Fruit fly (Drosophila melanogaster) whole organism, embryonic: ENCODE measurements around the gene Shaw.

Experiments
- Aef1 ChIP-seq: fragments of 200-800 bp; sonication (Bioruptor generic); IDR thresholded peaks from 3 replicates; pipeline ENCODE4 v1.3.6; 2022; ENCODE audit warnings: missing biosample characterization, missing genetic modification characterization
- CG10267 ChIP-seq: fragments of 200-800 bp; sonication (Bioruptor generic); optimal IDR thresholded peaks from 2 replicates; lab custom pipeline; 2018; ENCODE audit warnings: missing biosample characterization, mild to moderate bottlenecking, missing genetic modification characterization, moderate library complexity
- CG11456 ChIP-seq: fragments of 200-800 bp; sonication (Bioruptor generic); IDR thresholded peaks from 3 replicates; pipeline ENCODE4 v1.3.6; 2022; ENCODE audit warnings: missing biosample characterization, missing genetic modification characterization
- CG11504 ChIP-seq: fragments of 200-800 bp; sonication (Bioruptor generic); optimal IDR thresholded peaks from 3 replicates; lab custom pipeline; 2019; ENCODE audit warnings: missing biosample characterization, mild to moderate bottlenecking, missing genetic modification characterization, moderate library complexity
- CG11695 ChIP-seq: fragments of 200-800 bp; sonication (Bioruptor generic); IDR thresholded peaks from 3 replicates; pipeline ENCODE4 v1.3.6; 2022; ENCODE audit warnings: missing biosample characterization, missing genetic modification characterization
- CG13296 ChIP-seq: fragments of 200-800 bp; sonication (Bioruptor generic); optimal IDR thresholded peaks from 3 replicates; lab custom pipeline; 2018; ENCODE audit warnings: missing biosample characterization, mild to moderate bottlenecking, missing genetic modification characterization
- CG13624 ChIP-seq: fragments of 200-800 bp; sonication (Bioruptor generic); optimal IDR thresholded peaks from 2 replicates; lab custom pipeline; 2016; ENCODE audit warnings: missing biosample characterization, missing genetic modification characterization
- CG13894 ChIP-seq: fragments of 200-800 bp; sonication (Bioruptor generic); optimal IDR thresholded peaks from 3 replicates; lab custom pipeline; 2018; ENCODE audit warnings: missing biosample characterization, mild to moderate bottlenecking, missing genetic modification characterization, moderate library complexity
- CG14667 ChIP-seq: fragments of 200-800 bp; sonication (Bioruptor generic); IDR thresholded peaks from 2 replicates; pipeline ENCODE4 v1.3.6; 2022; ENCODE audit warnings: missing biosample characterization, missing genetic modification characterization
- CG15269 ChIP-seq: fragments of 200-800 bp; sonication (Bioruptor generic); optimal IDR thresholded peaks from 2 replicates; lab custom pipeline; 2018; ENCODE audit warnings: missing biosample characterization, mild to moderate bottlenecking, missing genetic modification characterization, moderate library complexity
- CG1602 ChIP-seq: fragments of 200-800 bp; sonication (Bioruptor generic); optimal IDR thresholded peaks from 3 replicates; lab custom pipeline; 2016; ENCODE audit warnings: missing biosample characterization, missing genetic modification characterization
- CG1792 ChIP-seq: fragments of 200-800 bp; sonication (Bioruptor generic); optimal IDR thresholded peaks from 2 replicates; lab custom pipeline; 2016; ENCODE audit warnings: missing biosample characterization, missing genetic modification characterization
- CG18262 ChIP-seq: fragments of 200-800 bp; optimal IDR thresholded peaks from 3 replicates; lab custom pipeline; 2019; ENCODE audit warnings: missing biosample characterization, mild to moderate bottlenecking, missing genetic modification characterization, moderate library complexity
- CG2120 ChIP-seq: fragments of 200-800 bp; sonication (Bioruptor generic); optimal IDR thresholded peaks from 3 replicates; lab custom pipeline; 2016; ENCODE audit warnings: missing biosample characterization, missing genetic modification characterization
- CG34422 ChIP-seq: fragments of 200-800 bp; sonication (Bioruptor generic); IDR thresholded peaks from 3 replicates; pipeline ENCODE4 v1.3.6; 2022; ENCODE audit warnings: missing biosample characterization, missing genetic modification characterization
- CG5180 ChIP-seq: fragments of 200-800 bp; sonication (Bioruptor generic); optimal IDR thresholded peaks from 3 replicates; lab custom pipeline; 2017; ENCODE audit warnings: missing biosample characterization, missing genetic modification characterization, mild to moderate bottlenecking, moderate library complexity, missing genetic modification reagents
- CG6272 ChIP-seq: fragments of 200-800 bp; sonication (Bioruptor generic); IDR thresholded peaks from 2 replicates; pipeline ENCODE4 v1.3.6; 2022; ENCODE audit warnings: missing biosample characterization, missing genetic modification characterization
- CG6813 ChIP-seq: fragments of 200-800 bp; sonication (Bioruptor generic); optimal IDR thresholded peaks from 2 replicates; lab custom pipeline; 2017; ENCODE audit warnings: missing biosample characterization, missing genetic modification characterization, mild to moderate bottlenecking, moderate library complexity, missing genetic modification reagents
- CG7357 ChIP-seq: fragments of 200-800 bp; sonication (Bioruptor generic); IDR thresholded peaks from 3 replicates; pipeline ENCODE4 v1.3.6; 2022; ENCODE audit warnings: missing biosample characterization, missing genetic modification characterization
- CG9727 ChIP-seq: fragments of 200-800 bp; sonication (Bioruptor generic); optimal IDR thresholded peaks from 3 replicates; lab custom pipeline; 2017; ENCODE audit warnings: missing biosample characterization, mild to moderate bottlenecking, missing genetic modification characterization
- D19A ChIP-seq: fragments of 200-800 bp; optimal IDR thresholded peaks from 3 replicates; lab custom pipeline; 2019; ENCODE audit warnings: missing biosample characterization, mild to moderate bottlenecking, missing genetic modification characterization, moderate library complexity
- Gsc ChIP-seq: fragments of 200-800 bp; sonication (Bioruptor generic); IDR thresholded peaks from 2 replicates; pipeline ENCODE4 v1.3.6; 2022; ENCODE audit warnings: missing biosample characterization, missing genetic modification characterization
- H2.0 ChIP-seq: fragments of 200-800 bp; sonication (Bioruptor generic); IDR thresholded peaks from 2 replicates; pipeline ENCODE4 v1.3.6; 2022; ENCODE audit warnings: missing biosample characterization, missing genetic modification characterization
- HHEX ChIP-seq: fragments of 200-800 bp; sonication (Bioruptor generic); optimal IDR thresholded peaks from 3 replicates; lab custom pipeline; 2017; ENCODE audit warnings: missing biosample characterization, mild to moderate bottlenecking, missing genetic modification characterization, missing genetic modification reagents
- MESR4 ChIP-seq: fragments of 200-800 bp; sonication (Bioruptor generic); optimal IDR thresholded peaks from 2 replicates; lab custom pipeline; 2018; ENCODE audit warnings: missing biosample characterization, mild to moderate bottlenecking, missing genetic modification characterization, moderate library complexity
- Oli ChIP-seq: fragments of 200-800 bp; sonication (Bioruptor generic); optimal IDR thresholded peaks from 2 replicates; lab custom pipeline; 2018; ENCODE audit warnings: missing biosample characterization, mild to moderate bottlenecking, missing genetic modification characterization, moderate library complexity
- Ravus ChIP-seq: fragments of 200-800 bp; sonication (Bioruptor generic); IDR thresholded peaks from 2 replicates; pipeline ENCODE4 v1.3.6; 2022; ENCODE audit warnings: missing biosample characterization, missing genetic modification characterization
- Sry-β ChIP-seq: fragments of 200-800 bp; sonication (Bioruptor generic); optimal IDR thresholded peaks from 2 replicates; lab custom pipeline; 2018; ENCODE audit warnings: missing biosample characterization, mild to moderate bottlenecking, missing genetic modification characterization, moderate library complexity
- TFAM ChIP-seq: fragments of 200-800 bp; sonication (Bioruptor generic); optimal IDR thresholded peaks from 2 replicates; lab custom pipeline; 2017; ENCODE audit warnings: missing biosample characterization, missing genetic modification characterization, inconsistent platforms
- Xrp1 ChIP-seq: fragments of 200-800 bp; sonication (Bioruptor generic); IDR thresholded peaks from 2 replicates; pipeline ENCODE4 v1.3.6; 2022; ENCODE audit warnings: missing biosample characterization, missing genetic modification characterization
- YL-1 ChIP-seq: fragments of 200-800 bp; sonication (Bioruptor generic); optimal IDR thresholded peaks from 3 replicates; lab custom pipeline; 2017; ENCODE audit warnings: missing biosample characterization, mild to moderate bottlenecking, missing genetic modification characterization
- ato ChIP-seq: fragments of 200-800 bp; sonication (Bioruptor generic); IDR thresholded peaks from 2 replicates; pipeline ENCODE4 v1.3.6; 2022; ENCODE audit warnings: missing biosample characterization, missing genetic modification characterization; ENCODE audit not compliant: partially characterized antibody
- az2 ChIP-seq: fragments of 200-800 bp; sonication (Bioruptor generic); optimal IDR thresholded peaks from 3 replicates; lab custom pipeline; 2016; ENCODE audit warnings: missing biosample characterization, missing genetic modification characterization
- croc ChIP-seq: fragments of 200-800 bp; sonication (Bioruptor generic); conservative IDR thresholded peaks from 3 replicates; pipeline ENCODE4 v1.3.6; 2022; ENCODE audit warnings: missing biosample characterization, missing genetic modification characterization
- esg ChIP-seq: fragments of 200-800 bp; sonication (Bioruptor generic); conservative IDR thresholded peaks from 2 replicates; pipeline ENCODE4 v1.3.6; 2022; ENCODE audit warnings: missing biosample characterization, missing genetic modification characterization
- lab ChIP-seq: fragments of 200-800 bp; sonication (Bioruptor generic); optimal IDR thresholded peaks from 3 replicates; lab custom pipeline; 2017; ENCODE audit warnings: missing biosample characterization, missing genetic modification characterization, mild to moderate bottlenecking, moderate library complexity, missing genetic modification reagents
- lola ChIP-seq, 3 experiments: fragments of >200 bp in 2 of 3; fragments of 200-800 bp in 1 of 3; sonication (Bioruptor generic) in 1 of 3; optimal IDR thresholded peaks; 2 replicates each; lab custom pipeline; 2017 to 2019; ENCODE audit warnings: missing biosample characterization in 3 of 3, missing genetic modification characterization in 3 of 3, mild to moderate bottlenecking in 1 of 3, moderate library complexity in 1 of 3
- phol ChIP-seq: fragments of 200-800 bp; sonication (Bioruptor generic); optimal IDR thresholded peaks from 3 replicates; lab custom pipeline; 2018; ENCODE audit warnings: missing biosample characterization, mild to moderate bottlenecking, missing genetic modification characterization, moderate library complexity
- pros ChIP-seq: fragments of 200-800 bp; sonication (Bioruptor generic); optimal IDR thresholded peaks from 3 replicates; lab custom pipeline; 2019; ENCODE audit warnings: missing biosample characterization, mild to moderate bottlenecking, missing genetic modification characterization, moderate library complexity
- run ChIP-seq: fragments of 200-800 bp; sonication (Bioruptor generic); optimal IDR thresholded peaks from 3 replicates; lab custom pipeline; 2018; ENCODE audit warnings: missing biosample characterization, mild to moderate bottlenecking, missing genetic modification characterization
- sc ChIP-seq, 3 experiments: fragments of >200 bp in 2 of 3; fragments of 200-800 bp in 1 of 3; sonication (Bioruptor generic) in 1 of 3; optimal IDR thresholded peaks; 2 replicates in 2 of 3; 3 replicates in 1 of 3; lab custom pipeline; 2017; ENCODE audit warnings: mild to moderate bottlenecking in 1 of 3, missing biosample characterization in 1 of 3, missing genetic modification characterization in 1 of 3, missing genetic modification reagents in 1 of 3
- sr ChIP-seq: fragments of 200-800 bp; sonication (Bioruptor generic); IDR thresholded peaks from 3 replicates; pipeline ENCODE4 v1.3.6; 2022; ENCODE audit warnings: missing biosample characterization, missing genetic modification characterization
- tll ChIP-seq, 2 experiments: fragments of 200-800 bp in 1 of 2; fragments of >200 bp in 1 of 2; sonication (Bioruptor generic) in 1 of 2; optimal IDR thresholded peaks; 2 replicates each; lab custom pipeline; 2017 to 2019; ENCODE audit warnings: missing biosample characterization in 2 of 2, missing genetic modification characterization in 2 of 2, mild to moderate bottlenecking in 1 of 2, moderate library complexity in 1 of 2
- twi ChIP-seq: fragments of 200-800 bp; optimal IDR thresholded peaks from 2 replicates; lab custom pipeline; 2019; ENCODE audit warnings: missing biosample characterization, mild to moderate bottlenecking, missing genetic modification characterization, moderate library complexity
- unpg ChIP-seq: fragments of 200-800 bp; sonication (Bioruptor generic); optimal IDR thresholded peaks from 3 replicates; lab custom pipeline; 2018; ENCODE audit warnings: missing biosample characterization, mild to moderate bottlenecking, missing genetic modification characterization, moderate library complexity
- zfh1 ChIP-seq: fragments of 200-800 bp; sonication (Bioruptor generic); IDR thresholded peaks from 3 replicates; pipeline ENCODE4 v1.3.6; 2022; ENCODE audit warnings: missing biosample characterization, missing genetic modification characterization
- zfh2 ChIP-seq: fragments of 200-800 bp; sonication (Bioruptor generic); optimal IDR thresholded peaks from 2 replicates; lab custom pipeline; 2016; ENCODE audit warnings: missing biosample characterization, missing genetic modification characterization

The Shaw gene

DNA sequence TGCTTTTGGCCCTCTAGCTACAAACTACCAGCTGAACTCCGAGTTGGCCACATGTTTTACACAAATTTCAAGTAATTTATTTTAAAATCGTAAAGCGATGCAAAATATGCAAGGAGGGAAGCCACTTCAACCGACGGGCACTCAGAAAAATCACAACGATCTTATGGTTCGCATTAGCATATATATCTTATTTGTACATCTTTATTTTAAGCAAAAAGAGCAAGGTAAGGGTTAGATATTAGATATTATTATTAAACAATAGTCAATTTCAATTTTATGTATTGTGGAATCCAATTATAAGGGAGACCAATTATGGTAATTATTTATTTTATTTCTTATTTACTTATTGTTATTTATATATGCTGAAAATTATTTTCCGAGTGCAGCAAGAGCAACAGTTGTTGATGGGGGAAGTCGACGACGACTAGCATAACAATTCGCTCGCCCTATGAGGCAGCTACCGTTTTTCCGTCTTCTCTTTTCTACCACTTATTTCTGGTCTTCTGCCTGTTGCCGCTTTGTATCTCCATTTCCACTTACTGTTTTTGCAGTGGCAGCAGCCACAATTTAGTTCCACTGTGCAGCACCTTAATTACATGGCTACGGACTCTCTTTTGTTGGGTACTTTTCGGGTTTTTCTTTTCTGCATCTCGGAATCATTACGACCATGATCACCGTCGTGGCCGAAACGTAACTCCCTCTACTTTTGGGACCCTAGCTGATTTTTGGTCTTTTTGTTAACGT, 51.9 kb downstream of the Shaw start (continued):
- no peak for TF ChIP-seq ato (GFP tag; lab: Robert Waterston, UW)
- TF ChIP-seq twi (tag; lab: Kevin White, UChicago) = peak; percentile 41
- TF ChIP-seq HHEX = peak; percentile 10
- TF ChIP-seq az2 = peak; percentile 61
- peak; percentile 64 for TF ChIP-seq CG10267 (tag; lab: Kevin White, UChicago)
- peak; percentile 21 for TF ChIP-seq lab (GFP tag; lab: Kevin White, UChicago)
- no peak for TF ChIP-seq CG14667 (GFP tag; lab: Robert Waterston, UW)
- TF ChIP-seq CG18262 (tag; lab: Kevin White, UChicago) = peak; percentile 88
- peak; percentile 49 for TF ChIP-seq CG5180 (GFP tag; lab: Kevin White, UChicago)
- no peak for TF ChIP-seq YL-1 (GFP tag; lab: Kevin White, UChicago)
- TF ChIP-seq sr (GFP tag; lab: Robert Waterston, UW) = no peak
- TF ChIP-seq CG1792 (GFP tag; lab: Kevin White, UChicago) = no peak
- TF ChIP-seq TFAM (GFP tag; lab: Kevin White, UChicago) = no peak
- peak; percentile 63 for TF ChIP-seq CG9727
- no peak for TF ChIP-seq sc (optimal IDR thresholded peaks at IDR 0.05; lab: Kevin White, UChicago)
- peak; percentile 38 for TF ChIP-seq sc (GFP tag; optimal IDR thresholded peaks at IDR 0.05; lab: Kevin White, UChicago)
- no peak for TF ChIP-seq Gsc
- no peak for TF ChIP-seq MESR4 (GFP tag; lab: Kevin White, UChicago)
- peak; percentile 37; the same call in 1 of the 2 replicates for TF ChIP-seq H2.0 (GFP tag; lab: Robert Waterston, UW)
- TF ChIP-seq CG6813 = peak; percentile 18
- peak; percentile 34 for TF ChIP-seq CG13296 (GFP tag; lab: Kevin White, UChicago)
- peak; percentile 55 for TF ChIP-seq Oli (tag; lab: Kevin White, UChicago)
- TF ChIP-seq CG11456 = no peak
- TF ChIP-seq zfh2 (GFP tag; lab: Kevin White, UChicago) = no peak
- peak; percentile 78 for TF ChIP-seq phol (tag; lab: Kevin White, UChicago)
- peak; percentile 81 for TF ChIP-seq CG11504
- peak; percentile 30; the same call in 1 of the 2 replicates for TF ChIP-seq esg (GFP tag; lab: Robert Waterston, UW)
- no peak for TF ChIP-seq Ravus (GFP tag; lab: Robert Waterston, UW)
- TF ChIP-seq CG13624 (GFP tag; lab: Kevin White, UChicago) = no peak
- TF ChIP-seq zfh1 (GFP tag; lab: Robert Waterston, UW) = 0 out of 3 replicates have a peak, but pooled peaks have one; percentile 4
- no peak for TF ChIP-seq Sry-β (GFP tag; lab: Kevin White, UChicago)
- no peak for TF ChIP-seq CG7357 (GFP tag; lab: Robert Waterston, UW)
- no peak for TF ChIP-seq CG13894 (tag; lab: Kevin White, UChicago)
- TF ChIP-seq CG34422 = peak; percentile 37; the same call in 1 of the 3 replicates
- peak; percentile 52; the same call in 1 of the 3 replicates for TF ChIP-seq CG11695 (GFP tag; lab: Robert Waterston, UW)
- no peak for TF ChIP-seq CG2120 (GFP tag; lab: Kevin White, UChicago)
- TF ChIP-seq Aef1 (GFP tag; lab: Robert Waterston, UW) = no peak
- no peak for TF ChIP-seq CG6272 (GFP tag; lab: Robert Waterston, UW)
- peak; percentile 66 for TF ChIP-seq Xrp1
- TF ChIP-seq unpg (GFP tag; lab: Kevin White, UChicago) = peak; percentile 65
- TF ChIP-seq D19A (tag; lab: Kevin White, UChicago) = peak; percentile 69
- peak; percentile 47 for TF ChIP-seq croc (GFP tag; lab: Robert Waterston, UW)
- TF ChIP-seq tll (GFP tag; optimal IDR thresholded peaks at IDR 0.05; lab: Kevin White, UChicago) = no peak
- peak; percentile 24 for TF ChIP-seq run (tag; lab: Kevin White, UChicago)
- TF ChIP-seq pros (GFP tag; lab: Kevin White, UChicago) = peak; percentile 58
- TF ChIP-seq CG15269 = peak; percentile 62
- peak; percentile 18 for TF ChIP-seq CG1602 (GFP tag; lab: Kevin White, UChicago)
- peak in 1 of 3 experiments; percentile 78 for TF ChIP-seq lola (GFP tag; optimal IDR thresholded peaks at IDR 0.05; lab: Kevin White, UChicago)
